Fruit fly (Drosophila melanogaster) whole organism, prepupa: ENCODE measurements around the gene Octbeta1R.

Experiments used
- Blimp-1 ChIP-seq: fragments of 200-800 bp; sonication (Bioruptor generic); optimal IDR thresholded peaks from 3 replicates; lab custom pipeline; 2017; ENCODE audit warnings: missing biosample characterization, missing genetic modification characterization, mild to moderate bottlenecking, moderate library complexity, missing genetic modification reagents
- CG10669 ChIP-seq: fragments of 200-800 bp; sonication (Bioruptor generic); optimal IDR thresholded peaks from 3 replicates; lab custom pipeline; 2018; ENCODE audit warnings: missing biosample characterization, mild to moderate bottlenecking, missing genetic modification characterization, moderate library complexity
- CG11294 ChIP-seq: fragments of 200-800 bp; sonication (Bioruptor generic); IDR thresholded peaks from 2 replicates; pipeline ENCODE4 v1.3.6; 2022; ENCODE audit warnings: missing biosample characterization, missing genetic modification characterization
- CG11762 ChIP-seq: fragments of 200-800 bp; sonication (Bioruptor generic); optimal IDR thresholded peaks from 3 replicates; lab custom pipeline; 2016; ENCODE audit warnings: missing biosample characterization, missing genetic modification characterization; ENCODE audit not compliant: insufficient read depth
- CG11902 ChIP-seq: fragments of 200-800 bp; sonication (Bioruptor generic); optimal IDR thresholded peaks from 3 replicates; lab custom pipeline; 2016; ENCODE audit warnings: missing biosample characterization, missing genetic modification characterization
- CG1621 ChIP-seq: fragments of 200-800 bp; sonication (Bioruptor generic); optimal IDR thresholded peaks from 3 replicates; lab custom pipeline; 2018; ENCODE audit warnings: missing biosample characterization, mild to moderate bottlenecking, missing genetic modification characterization
- CG34406 ChIP-seq: fragments of 200-800 bp; sonication (Bioruptor generic); optimal IDR thresholded peaks from 3 replicates; lab custom pipeline; 2016; ENCODE audit warnings: missing biosample characterization, missing genetic modification characterization
- CG6276 ChIP-seq: fragments of 200-800 bp; sonication (Bioruptor generic); optimal IDR thresholded peaks from 2 replicates; lab custom pipeline; 2017; ENCODE audit warnings: missing biosample characterization, mild to moderate bottlenecking, missing genetic modification characterization
- CG6792 ChIP-seq: fragments of 200-800 bp; sonication (Bioruptor generic); optimal IDR thresholded peaks from 3 replicates; lab custom pipeline; 2016; ENCODE audit warnings: missing biosample characterization, missing genetic modification characterization
- CG6808 ChIP-seq: fragments of 200-800 bp; sonication (Bioruptor generic); optimal IDR thresholded peaks from 3 replicates; lab custom pipeline; 2017; ENCODE audit warnings: missing biosample characterization, missing genetic modification characterization, mild to moderate bottlenecking, moderate library complexity, missing genetic modification reagents
- CG6854 ChIP-seq: fragments of 200-800 bp; sonication (Bioruptor generic); optimal IDR thresholded peaks from 2 replicates; lab custom pipeline; 2017; ENCODE audit warnings: missing biosample characterization, mild to moderate bottlenecking, missing genetic modification characterization
- CG7368 ChIP-seq: fragments of 200-800 bp; sonication (Bioruptor generic); optimal IDR thresholded peaks from 3 replicates; lab custom pipeline; 2016; ENCODE audit warnings: missing biosample characterization, missing genetic modification characterization
- CG8632 ChIP-seq: fragments of 200-800 bp; sonication (Bioruptor generic); optimal IDR thresholded peaks from 3 replicates; lab custom pipeline; 2016; ENCODE audit warnings: missing biosample characterization, missing genetic modification characterization
- Eip75B ChIP-seq: fragments of 200-800 bp; sonication (Bioruptor generic); optimal IDR thresholded peaks from 3 replicates; lab custom pipeline; 2016; ENCODE audit warnings: missing biosample characterization, missing genetic modification characterization
- Eip78C ChIP-seq: fragments of 200-800 bp; sonication (Bioruptor generic); peaks from one replicate; lab custom pipeline; 2016; ENCODE audit warnings: missing biosample characterization, missing genetic modification characterization
- Eip93F ChIP-seq: fragments of 200-800 bp; sonication (Bioruptor generic); optimal IDR thresholded peaks from 2 replicates; lab custom pipeline; 2016; ENCODE audit warnings: missing biosample characterization, mild to moderate bottlenecking, missing genetic modification characterization
- Ets96B ChIP-seq: fragments of 200-800 bp; optimal IDR thresholded peaks from 2 replicates; lab custom pipeline; 2019; ENCODE audit warnings: missing biosample characterization, mild to moderate bottlenecking, missing genetic modification characterization, moderate library complexity
- Hr39 ChIP-seq: fragments of 200-800 bp; sonication (Bioruptor generic); optimal IDR thresholded peaks from 2 replicates; lab custom pipeline; 2016; ENCODE audit warnings: missing biosample characterization, missing genetic modification characterization
- OdsH ChIP-seq: fragments of 200-800 bp; sonication (Bioruptor generic); optimal IDR thresholded peaks from 3 replicates; lab custom pipeline; 2016; ENCODE audit warnings: missing biosample characterization, missing genetic modification characterization
- Sox102F ChIP-seq: fragments of 200-800 bp; sonication (Bioruptor generic); optimal IDR thresholded peaks from 2 replicates; lab custom pipeline; 2016; ENCODE audit warnings: missing biosample characterization, mild to moderate bottlenecking, missing genetic modification characterization
- Sox14 ChIP-seq: fragments of 200-800 bp; sonication (Bioruptor generic); optimal IDR thresholded peaks from 3 replicates; lab custom pipeline; 2016; ENCODE audit warnings: missing biosample characterization, missing genetic modification characterization
- Sox15 ChIP-seq: fragments of 200-800 bp; sonication (Bioruptor generic); optimal IDR thresholded peaks from 3 replicates; lab custom pipeline; 2016; ENCODE audit warnings: missing biosample characterization, missing genetic modification characterization
- cyc ChIP-seq: fragments of 200-800 bp; sonication (Bioruptor generic); optimal IDR thresholded peaks from 3 replicates; lab custom pipeline; 2016; ENCODE audit warnings: missing biosample characterization, missing genetic modification characterization
- dac ChIP-seq: fragments of 200-800 bp; sonication (Bioruptor generic); optimal IDR thresholded peaks from 2 replicates; lab custom pipeline; 2017; ENCODE audit warnings: missing biosample characterization, mild to moderate bottlenecking, missing genetic modification characterization
- dsx ChIP-seq: fragments of 200-800 bp; optimal IDR thresholded peaks from 3 replicates; lab custom pipeline; 2019; ENCODE audit warnings: missing biosample characterization, mild to moderate bottlenecking, missing genetic modification characterization, moderate library complexity; ENCODE audit not compliant: poor library complexity, severe bottlenecking
- eg ChIP-seq: fragments of 200-800 bp; sonication (Bioruptor generic); IDR thresholded peaks from 3 replicates; pipeline ENCODE4 v1.3.6; 2022; ENCODE audit warnings: missing biosample characterization, missing genetic modification characterization
- esn ChIP-seq: fragments of 200-800 bp; sonication (Bioruptor generic); optimal IDR thresholded peaks from 2 replicates; lab custom pipeline; 2016; ENCODE audit warnings: missing biosample characterization, mild to moderate bottlenecking, missing genetic modification characterization, moderate library complexity
- fd59A ChIP-seq: fragments of 200-800 bp; sonication (Bioruptor generic); optimal IDR thresholded peaks from 2 replicates; lab custom pipeline; 2017; ENCODE audit warnings: missing biosample characterization, mild to moderate bottlenecking, missing genetic modification characterization, missing genetic modification reagents
- fd85E ChIP-seq: fragments of 200-800 bp; sonication (Bioruptor generic); optimal IDR thresholded peaks from 3 replicates; lab custom pipeline; 2016; ENCODE audit warnings: missing biosample characterization, missing genetic modification characterization
- fkh ChIP-seq: fragments of 200-800 bp; sonication (Bioruptor generic); optimal IDR thresholded peaks from 3 replicates; lab custom pipeline; 2017; ENCODE audit warnings: missing biosample characterization, mild to moderate bottlenecking, missing genetic modification characterization, moderate library complexity
- lz ChIP-seq: fragments of 200-800 bp; sonication (Bioruptor generic); optimal IDR thresholded peaks from 3 replicates; lab custom pipeline; 2016; ENCODE audit warnings: missing biosample characterization, missing genetic modification characterization
- net ChIP-seq: fragments of 200-800 bp; sonication (Bioruptor generic); optimal IDR thresholded peaks from 3 replicates; lab custom pipeline; 2016; ENCODE audit warnings: missing biosample characterization, missing genetic modification characterization
- pdm3 ChIP-seq: fragments of 200-800 bp; sonication (Bioruptor generic); optimal IDR thresholded peaks from 3 replicates; lab custom pipeline; 2016; ENCODE audit warnings: missing biosample characterization, missing genetic modification characterization
- salr ChIP-seq, 2 experiments: fragments of 200-800 bp; sonication (Bioruptor generic); optimal IDR thresholded peaks; 3 replicates each; lab custom pipeline; 2016 to 2018; ENCODE audit warnings: missing biosample characterization in 2 of 2, missing genetic modification characterization in 2 of 2, mild to moderate bottlenecking in 1 of 2
- spab ChIP-seq: fragments of 200-800 bp; sonication (Bioruptor generic); optimal IDR thresholded peaks from 2 replicates; lab custom pipeline; 2017; ENCODE audit warnings: missing biosample characterization, mild to moderate bottlenecking, missing genetic modification characterization, missing genetic modification reagents
- ss ChIP-seq, 2 experiments: fragments of 200-800 bp; sonication (Bioruptor generic); optimal IDR thresholded peaks; 2 replicates in 1 of 2; 3 replicates in 1 of 2; lab custom pipeline; 2017 to 2018; ENCODE audit warnings: mild to moderate bottlenecking in 2 of 2, missing biosample characterization in 2 of 2, missing genetic modification characterization in 2 of 2, moderate library complexity in 1 of 2
- svp ChIP-seq: fragments of 200-800 bp; sonication (Bioruptor generic); peaks from one replicate; lab custom pipeline; 2016; ENCODE audit warnings: missing biosample characterization, missing genetic modification characterization
- topi ChIP-seq: fragments of 200-800 bp; sonication (Bioruptor generic); optimal IDR thresholded peaks from 3 replicates; lab custom pipeline; 2016; ENCODE audit warnings: missing biosample characterization, missing genetic modification characterization
- vri ChIP-seq: fragments of 200-800 bp; sonication (Bioruptor generic); optimal IDR thresholded peaks from 3 replicates; lab custom pipeline; 2016; ENCODE audit warnings: missing biosample characterization, mild to moderate bottlenecking, missing genetic modification characterization

The Octbeta1R gene

DNA sequence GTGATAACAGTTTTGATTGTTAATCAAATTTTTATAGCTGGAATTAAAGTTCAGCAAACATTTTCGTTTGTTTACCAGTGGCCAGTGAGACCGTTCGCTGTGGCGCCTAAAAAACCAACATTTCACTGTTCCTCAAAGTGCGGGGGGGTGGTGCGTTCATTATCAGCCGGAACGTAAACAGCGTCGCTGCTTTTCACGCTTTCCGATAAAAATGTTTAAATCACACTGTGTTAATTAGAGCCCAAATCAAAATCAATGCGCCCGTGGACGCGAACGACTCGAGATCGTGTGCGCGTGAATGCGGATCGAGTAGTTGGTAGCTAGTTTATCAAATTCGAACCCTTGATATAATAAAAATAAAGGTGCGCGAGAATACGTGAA, 49.2 kb upstream of the Octbeta1R start, which contains the start of gene CG34376 (continued):
- TF ChIP-seq Hr39 (GFP tag; lab: Kevin White, UChicago) (no peak), Sox102F (GFP tag; lab: Kevin White, UChicago) (no peak), Sox15 (GFP tag; lab: Kevin White, UChicago) (no peak), topi (peak; percentile 0), CG6276 (GFP tag; lab: Kevin White, UChicago) (no peak), OdsH (GFP tag; lab: Kevin White, UChicago) (no peak), CG8632 (GFP tag; lab: Kevin White, UChicago) (no peak), net (GFP tag; lab: Kevin White, UChicago) (peak; percentile 46), CG11762 (GFP tag; lab: Kevin White, UChicago) (no peak), ss (GFP tag; optimal IDR thresholded peaks at IDR 0.05; lab: Kevin White, UChicago) (no peak), Blimp-1 (GFP tag; lab: Kevin White, UChicago) (no peak), salr (GFP tag; optimal IDR thresholded peaks at IDR 0.05; lab: Kevin White, UChicago) (peak in 1 of 2 experiments; percentile 55), CG7368 (no peak), CG6854 (GFP tag; lab: Kevin White, UChicago) (peak; percentile 63), fd59A (no peak), Eip75B (GFP tag; lab: Kevin White, UChicago) (no peak), CG6808 (GFP tag; lab: Kevin White, UChicago) (no peak), CG1621 (tag; lab: Kevin White, UChicago) (peak; percentile 94), dac (GFP tag; lab: Kevin White, UChicago) (no peak)

DNA sequence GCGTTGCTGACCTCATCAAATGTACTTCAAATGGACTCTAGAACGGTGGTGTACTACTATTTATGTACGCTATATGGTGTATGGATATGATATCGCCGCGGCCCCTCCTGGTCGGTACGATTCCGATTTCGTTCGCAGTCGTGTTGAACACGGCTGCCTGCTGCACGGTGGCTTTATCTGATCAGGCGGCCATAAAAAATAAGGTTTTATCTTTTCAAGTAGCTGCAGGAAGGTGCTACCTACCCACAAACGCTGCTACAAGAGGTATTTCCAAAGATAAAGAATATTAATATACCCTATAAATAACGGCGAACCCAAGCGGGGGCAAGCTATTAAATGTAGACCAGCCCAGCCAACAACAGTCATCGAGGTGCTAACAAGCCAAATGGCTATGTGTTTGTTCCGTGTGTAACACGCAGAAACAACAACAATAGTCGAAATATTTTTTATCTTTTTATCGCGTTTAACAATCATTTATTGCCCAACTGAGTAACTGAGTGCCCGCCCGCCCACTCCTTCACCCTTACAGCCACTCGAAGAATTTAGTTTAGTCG, 47.1 kb upstream of the Octbeta1R start:
- TF ChIP-seq fkh (peak; percentile 15), CG10669 (GFP tag; lab: Kevin White, UChicago) (no peak)
- TF ChIP-seq, all 60 proteins: peak for 1

DNA sequence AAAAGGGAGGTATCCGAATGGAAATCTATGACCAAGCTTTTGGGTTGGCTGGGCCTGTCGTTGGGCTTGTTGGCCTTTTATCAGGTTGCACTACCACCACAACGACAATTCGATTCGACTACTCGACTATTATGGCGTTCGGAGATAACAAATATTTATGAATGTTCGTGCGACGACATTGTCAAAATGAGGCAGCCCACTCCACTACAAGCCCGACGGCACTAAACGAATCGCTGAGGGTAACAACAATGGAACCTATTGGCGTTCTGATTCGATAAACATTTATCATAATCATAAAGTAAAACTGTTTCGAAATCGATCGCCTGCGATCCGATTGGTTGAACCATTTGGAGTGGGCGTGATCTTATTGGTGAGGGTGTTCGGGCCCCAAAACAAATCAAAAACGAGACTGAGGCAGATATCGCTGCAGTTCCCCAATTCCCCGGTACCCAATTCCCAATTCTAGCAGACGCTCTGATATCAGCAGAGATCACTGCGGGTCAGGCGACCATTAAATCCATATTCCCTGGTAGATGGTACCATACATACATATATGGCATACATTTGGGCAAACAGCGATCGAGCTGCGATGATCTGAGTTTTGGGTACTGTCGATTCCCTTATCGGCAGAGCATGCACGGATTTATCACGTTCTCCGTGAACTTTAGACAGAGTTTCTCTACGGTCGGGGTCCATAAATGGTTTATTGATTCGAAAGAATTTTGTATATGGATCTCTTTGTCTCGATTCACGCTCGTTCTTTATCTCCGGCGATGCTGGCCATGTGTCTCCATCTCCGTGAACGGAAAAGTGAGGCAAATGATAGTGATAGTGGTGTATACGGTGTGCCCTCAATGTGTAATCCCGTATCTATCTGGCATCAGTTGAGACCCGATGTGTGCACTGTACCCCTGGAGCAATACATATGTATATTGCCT, 42.3 kb upstream of the Octbeta1R start:
- TF ChIP-seq vri (GFP tag; lab: Kevin White, UChicago) (no peak), svp (GFP tag; lab: Kevin White, UChicago) (peak; percentile 98)
- TF ChIP-seq, all 60 proteins: peak for 1

DNA sequence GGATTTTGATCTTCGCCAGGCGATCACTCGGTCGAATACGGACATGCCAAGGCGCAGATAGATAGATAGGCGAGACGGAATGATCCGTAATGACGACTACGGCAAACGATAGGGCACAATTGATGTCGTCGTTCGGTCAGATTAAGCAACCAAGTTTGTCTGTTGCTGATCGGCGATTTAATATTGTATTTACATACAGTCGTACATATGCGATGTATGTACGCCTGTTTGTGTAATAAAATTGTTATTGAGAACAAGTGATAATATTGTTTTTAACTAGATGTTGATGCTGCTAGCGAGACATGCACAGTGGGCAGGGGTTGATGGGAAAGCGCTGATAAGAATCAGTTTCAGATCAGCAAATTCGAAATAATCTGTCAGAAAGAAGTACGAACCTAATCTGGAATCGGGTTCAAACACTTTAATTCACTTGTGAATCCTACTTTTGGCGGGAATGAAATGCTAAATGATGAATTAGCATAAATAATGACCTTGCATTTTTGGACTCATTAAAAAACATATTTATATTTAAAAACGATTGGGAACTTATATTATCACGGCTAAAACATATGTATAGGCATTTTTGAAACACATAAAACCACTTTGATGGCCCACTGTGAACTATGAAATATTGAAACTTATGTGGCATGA, 41.6 kb upstream of the Octbeta1R start:
- TF ChIP-seq CG11294 (GFP tag; lab: Robert Waterston, UW) (no peak; the same call in 1 of the 2 replicates), CG11902 (GFP tag; lab: Kevin White, UChicago) (peak; percentile 13), cyc (GFP tag; lab: Kevin White, UChicago) (no peak), dsx (no peak), CG6276 (GFP tag; lab: Kevin White, UChicago) (peak; percentile 27), CG11762 (GFP tag; lab: Kevin White, UChicago) (peak; percentile 37), pdm3 (GFP tag; lab: Kevin White, UChicago) (peak; percentile 34), CG8632 (GFP tag; lab: Kevin White, UChicago) (peak; percentile 29), CG7368 (no peak), svp (GFP tag; lab: Kevin White, UChicago) (peak; percentile 81), CG34406 (GFP tag; lab: Kevin White, UChicago) (peak; percentile 32), Sox14 (GFP tag; lab: Kevin White, UChicago) (peak; percentile 32), esn (peak; percentile 20), spab (peak; percentile 54), CG6792 (GFP tag; lab: Kevin White, UChicago) (peak; percentile 38), eg (0 out of 3 replicates have a peak, but pooled peaks have one; percentile 13), Eip78C (peak; percentile 88), ss (GFP tag; optimal IDR thresholded peaks at IDR 0.05; lab: Kevin White, UChicago) (peak in 1 of 2 experiments; percentile 48), lz (GFP tag; lab: Kevin White, UChicago) (peak; percentile 9), CG6808 (GFP tag; lab: Kevin White, UChicago) (peak; percentile 53), fd85E (GFP tag; lab: Kevin White, UChicago) (no peak), Ets96B (tag; lab: Kevin White, UChicago) (peak; percentile 45), Eip75B (GFP tag; lab: Kevin White, UChicago) (peak; percentile 52), net (GFP tag; lab: Kevin White, UChicago) (peak; percentile 26), Eip93F (no peak), CG10669 (GFP tag; lab: Kevin White, UChicago) (peak; percentile 53), CG1621 (tag; lab: Kevin White, UChicago) (peak; percentile 18)
